Worm (Caenorhabditis elegans) whole organism, midembryonic: Measurements from ENCODE around the gene rad-54.L2.

Experiments used
- T22C8.4 ChIP-seq: fragments of 200-800 bp; sonication (Bioruptor generic); IDR thresholded peaks from 2 replicates; pipeline ENCODE4 v1.3.6; 2022; ENCODE audit warnings: missing genetic modification characterization, missing compliant biosample characterization
- cog-1 ChIP-seq: sonication (generic microtip); optimal IDR thresholded peaks from 2 replicates; lab custom pipeline; 2016; ENCODE audit warnings: missing genetic modification characterization, missing compliant biosample characterization
- flt-1 ChIP-seq: fragments of 200-800 bp; sonication (Bioruptor generic); IDR thresholded peaks from 2 replicates; pipeline ENCODE4 v1.3.6; 2022; ENCODE audit warnings: missing genetic modification characterization, missing compliant biosample characterization
- klf-2 ChIP-seq: fragments of 200-800 bp; sonication (Bioruptor generic); conservative IDR thresholded peaks from 2 replicates; pipeline ENCODE4 v1.3.6; 2022; ENCODE audit warnings: missing genetic modification reagents, missing genetic modification characterization, missing compliant biosample characterization
- med-1 ChIP-seq: sonication (generic microtip); optimal IDR thresholded peaks from 2 replicates; lab custom pipeline; 2017; ENCODE audit warnings: missing genetic modification characterization, mild to moderate bottlenecking, missing compliant biosample characterization, antibody characterized with exemption, missing genetic modification reagents; ENCODE audit not compliant: insufficient read depth
- ref-1 ChIP-seq: fragments of 200-800 bp; sonication (Bioruptor generic); conservative IDR thresholded peaks from 2 replicates; pipeline ENCODE4 v1.3.6; 2022; ENCODE audit warnings: missing genetic modification reagents, missing genetic modification characterization, missing compliant biosample characterization
- tab-1 ChIP-seq: fragments of 200-800 bp; sonication (Bioruptor generic); IDR thresholded peaks from 2 replicates; pipeline ENCODE4 v1.3.6; 2022; ENCODE audit warnings: missing genetic modification characterization, missing compliant biosample characterization
- ztf-23 ChIP-seq: fragments of 200-800 bp; sonication (Bioruptor generic); IDR thresholded peaks from 2 replicates; pipeline ENCODE4 v1.3.6; 2022; ENCODE audit warnings: missing genetic modification reagents, missing genetic modification characterization, missing compliant biosample characterization
- ztf-29 ChIP-seq: fragments of 200-800 bp; sonication (Bioruptor generic); IDR thresholded peaks from 2 replicates; pipeline ENCODE4 v1.3.6; 2022; ENCODE audit warnings: missing genetic modification reagents, missing genetic modification characterization, missing compliant biosample characterization

DNA sequence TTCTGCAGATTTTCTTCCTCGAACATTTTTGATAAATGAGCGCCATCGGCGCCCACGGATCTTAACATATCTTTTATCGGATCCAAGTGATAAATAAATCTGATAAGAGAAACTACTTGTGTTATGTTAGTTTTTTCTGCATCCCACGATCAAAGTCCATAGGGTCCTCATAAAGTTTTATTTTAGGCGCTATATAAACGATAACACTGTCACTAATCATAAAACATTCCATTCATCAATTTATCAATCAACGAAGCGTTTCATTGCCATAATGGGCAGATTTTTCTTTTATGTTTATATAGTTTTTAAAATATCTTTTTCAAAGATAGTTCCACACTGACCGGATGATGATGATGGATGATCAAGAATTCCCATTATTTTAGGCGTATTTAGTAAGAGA lies 29.2 kb upstream of the rad-54.L2 start:
- TF ChIP-seq ztf-23 (GFP tag; lab: Robert Waterston, UW) = no peak
- no peak for TF ChIP-seq cog-1 (tag; lab: Kevin White, UChicago)
- no peak for TF ChIP-seq ztf-29
- no peak for TF ChIP-seq flt-1 (GFP tag; lab: Robert Waterston, UW)
- no peak for TF ChIP-seq ref-1 (GFP tag; lab: Robert Waterston, UW)
- no peak for TF ChIP-seq tab-1 (GFP tag; lab: Robert Waterston, UW)
- TF ChIP-seq T22C8.4 (GFP tag; lab: Robert Waterston, UW) = no peak
- TF ChIP-seq med-1 (GFP tag; lab: Kevin White, UChicago) = no peak
- no peak for TF ChIP-seq klf-2 (GFP tag; lab: Robert Waterston, UW)
